Worm (Caenorhabditis elegans): Measurements from ENCODE around the gene aat-8.

Gene aat-8

ce11 chrIV:3904620-3905019, 39.8 kb upstream of the aat-8 start, which contains the start of gene F56D6.21:
Gene F56D6.21, plus strand, starts transcription at chrIV:3904920.
- TF ChIP-seq aly-1 (tag; optimal IDR thresholded peaks at IDR 0.05) (no peak), ama-1 (optimal IDR thresholded peaks at IDR 0.05) (no peak), pes-1 (GFP tag; IDR thresholded peaks at IDR 0.05) (no peak), ceh-36 (tag; optimal IDR thresholded peaks at IDR 0.05) (no peak), B0310.2 (tag; optimal IDR thresholded peaks at IDR 0.05) (no peak), ets-7 (tag; optimal IDR thresholded peaks at IDR 0.05) (no peak), tbx-11 (GFP tag; IDR thresholded peaks at IDR 0.05) (no peak), scrt-1 (GFP tag; IDR thresholded peaks at IDR 0.05) (no peak), hnd-1 (tag; optimal IDR thresholded peaks at IDR 0.05) (no peak), F13C5.2 (tag; optimal IDR thresholded peaks at IDR 0.05) (no peak), hmbx-1 (tag; optimal IDR thresholded peaks at IDR 0.05) (no peak), ceh-13 (GFP tag; optimal IDR thresholded peaks at IDR 0.05) (no peak), flt-1 (GFP tag; IDR thresholded peaks at IDR 0.05) (no peak), sea-1 (GFP tag; conservative IDR thresholded peaks at IDR 0.05) (no peak), hmg-4 (GFP tag; optimal IDR thresholded peaks at IDR 0.05) (no peak), tra-4 (tag; optimal IDR thresholded peaks at IDR 0.05) (no peak), tbx-37 (GFP tag; conservative IDR thresholded peaks at IDR 0.05) (no peak)

ce11 chrIV:3902955-3903354, 38.1 kb upstream of the aat-8 start, which contains the start of gene F56D6.6:
Gene F56D6.6, plus strand, starts transcription at chrIV:3903255.
- TF ChIP-seq scrt-1 (GFP tag; IDR thresholded peaks at IDR 0.05), result no peak
- TF ChIP-seq hnd-1 (tag; optimal IDR thresholded peaks at IDR 0.05), result no peak
- no peak for TF ChIP-seq flt-1 (GFP tag; IDR thresholded peaks at IDR 0.05)
- no peak for TF ChIP-seq ceh-36 (tag; optimal IDR thresholded peaks at IDR 0.05)
- TF ChIP-seq sea-1 (GFP tag; conservative IDR thresholded peaks at IDR 0.05), result no peak
- TF ChIP-seq ets-7 (tag; optimal IDR thresholded peaks at IDR 0.05), result no peak
- no peak for TF ChIP-seq hmbx-1 (tag; optimal IDR thresholded peaks at IDR 0.05)
- TF ChIP-seq F13C5.2 (tag; optimal IDR thresholded peaks at IDR 0.05), result no peak
- TF ChIP-seq B0310.2 (tag; optimal IDR thresholded peaks at IDR 0.05), result no peak
- no peak for TF ChIP-seq tbx-11 (GFP tag; IDR thresholded peaks at IDR 0.05)
- no peak for TF ChIP-seq hmg-4 (GFP tag; optimal IDR thresholded peaks at IDR 0.05)
- no peak for TF ChIP-seq tra-4 (tag; optimal IDR thresholded peaks at IDR 0.05)
- TF ChIP-seq ceh-13 (GFP tag; optimal IDR thresholded peaks at IDR 0.05), result no peak
- no peak for TF ChIP-seq tbx-37 (GFP tag; conservative IDR thresholded peaks at IDR 0.05)
- TF ChIP-seq pes-1 (GFP tag; IDR thresholded peaks at IDR 0.05), result no peak
- TF ChIP-seq aly-1 (tag; optimal IDR thresholded peaks at IDR 0.05), result no peak
- TF ChIP-seq ama-1 (optimal IDR thresholded peaks at IDR 0.05), result no peak

ce11 chrIV:3899719-3900554, 35.1 kb upstream of the aat-8 start, which contains the start of gene srz-62:
Gene srz-62, plus strand, starts transcription at chrIV:3900504.
- TF ChIP-seq ets-7 (tag; optimal IDR thresholded peaks at IDR 0.05), result no peak
- no peak for TF ChIP-seq tbx-11 (GFP tag; IDR thresholded peaks at IDR 0.05)
- no peak for TF ChIP-seq tra-4 (tag; optimal IDR thresholded peaks at IDR 0.05)
- no peak for TF ChIP-seq sea-1 (GFP tag; conservative IDR thresholded peaks at IDR 0.05)
- TF ChIP-seq aly-1 (tag; optimal IDR thresholded peaks at IDR 0.05), result no peak
- no peak for TF ChIP-seq scrt-1 (GFP tag; IDR thresholded peaks at IDR 0.05)
- no peak for TF ChIP-seq hmbx-1 (tag; optimal IDR thresholded peaks at IDR 0.05)
- TF ChIP-seq ceh-13 (GFP tag; optimal IDR thresholded peaks at IDR 0.05), result no peak
- no peak for TF ChIP-seq F13C5.2 (tag; optimal IDR thresholded peaks at IDR 0.05)
- no peak for TF ChIP-seq B0310.2 (tag; optimal IDR thresholded peaks at IDR 0.05)
- TF ChIP-seq flt-1 (GFP tag; IDR thresholded peaks at IDR 0.05), result no peak

ce11 chrIV:3894770-3895169, 29.9 kb upstream of the aat-8 start, which contains the start of gene dct-8:
Gene dct-8, plus strand, starts transcription at chrIV:3895070.
- TF ChIP-seq aly-1 (tag; optimal IDR thresholded peaks at IDR 0.05) (no peak), ama-1 (optimal IDR thresholded peaks at IDR 0.05) (no peak), pes-1 (GFP tag; IDR thresholded peaks at IDR 0.05) (no peak), scrt-1 (GFP tag; IDR thresholded peaks at IDR 0.05) (no peak), F13C5.2 (tag; optimal IDR thresholded peaks at IDR 0.05) (no peak), ets-7 (tag; optimal IDR thresholded peaks at IDR 0.05) (no peak), ceh-36 (tag; optimal IDR thresholded peaks at IDR 0.05) (no peak), sea-1 (GFP tag; conservative IDR thresholded peaks at IDR 0.05) (no peak), hmbx-1 (tag; optimal IDR thresholded peaks at IDR 0.05) (no peak), hmg-4 (GFP tag; optimal IDR thresholded peaks at IDR 0.05) (no peak), flt-1 (GFP tag; IDR thresholded peaks at IDR 0.05) (no peak), B0310.2 (tag; optimal IDR thresholded peaks at IDR 0.05) (no peak), hnd-1 (tag; optimal IDR thresholded peaks at IDR 0.05) (no peak), tra-4 (tag; optimal IDR thresholded peaks at IDR 0.05) (no peak), ceh-13 (GFP tag; optimal IDR thresholded peaks at IDR 0.05) (no peak), tbx-11 (GFP tag; IDR thresholded peaks at IDR 0.05) (no peak)

ce11 chrIV:3894004-3894480, 29.2 kb upstream of the aat-8 start, which contains the start of gene F56D6.8:
Gene F56D6.8, minus strand, starts transcription at chrIV:3894430.
- TF ChIP-seq hnd-1 (tag; optimal IDR thresholded peaks at IDR 0.05) (no peak), tbx-11 (GFP tag; IDR thresholded peaks at IDR 0.05) (no peak), flt-1 (GFP tag; IDR thresholded peaks at IDR 0.05) (no peak), sea-1 (GFP tag; conservative IDR thresholded peaks at IDR 0.05) (no peak), scrt-1 (GFP tag; IDR thresholded peaks at IDR 0.05) (no peak), ceh-13 (GFP tag; optimal IDR thresholded peaks at IDR 0.05) (no peak), F13C5.2 (tag; optimal IDR thresholded peaks at IDR 0.05) (no peak), aly-1 (tag; optimal IDR thresholded peaks at IDR 0.05) (no peak), pes-1 (GFP tag; IDR thresholded peaks at IDR 0.05) (no peak), hmbx-1 (tag; optimal IDR thresholded peaks at IDR 0.05) (no peak), tbx-37 (GFP tag; conservative IDR thresholded peaks at IDR 0.05) (no peak), tra-4 (tag; optimal IDR thresholded peaks at IDR 0.05) (no peak), ets-7 (tag; optimal IDR thresholded peaks at IDR 0.05) (no peak), ceh-36 (tag; optimal IDR thresholded peaks at IDR 0.05) (no peak), ama-1 (optimal IDR thresholded peaks at IDR 0.05) (no peak), hmg-4 (GFP tag; optimal IDR thresholded peaks at IDR 0.05) (no peak), B0310.2 (tag; optimal IDR thresholded peaks at IDR 0.05) (no peak)

- TF ChIP-seq sea-1 (GFP tag; conservative IDR thresholded peaks at IDR 0.05), result no peak
Observed at ce11 chrIV:3892027-3892426, 27.2 kb upstream of the aat-8 start, which contains the start of gene F56D6.9. Gene F56D6.9, plus strand, starts transcription at chrIV:3892327.

All from whole organism, early embryonic.